Worm (Caenorhabditis elegans) whole organism, young adult: ENCODE measurements around the gene ZK512.7.

Experiments used
- Y79H2A.3 ChIP-seq: fragments of 200-800 bp; sonication (Bioruptor generic); conservative IDR thresholded peaks from 2 replicates; pipeline ENCODE4 v1.3.6; 2022; ENCODE audit warnings: missing genetic modification reagents, missing genetic modification characterization, missing compliant biosample characterization
- attf-3 ChIP-seq: fragments of 200-800 bp; sonication (Bioruptor generic); conservative IDR thresholded peaks from 2 replicates; pipeline ENCODE4 v1.3.6; 2022; ENCODE audit warnings: missing genetic modification reagents, missing genetic modification characterization, missing compliant biosample characterization
- ceh-91 ChIP-seq: fragments of 200-800 bp; sonication (Bioruptor generic); IDR thresholded peaks from 2 replicates; pipeline ENCODE4 v1.3.6; 2022; ENCODE audit warnings: missing genetic modification reagents, missing genetic modification characterization, missing compliant biosample characterization
- efl-1 ChIP-seq: fragments of 150-350 bp; optimal IDR thresholded peaks from 2 replicates; lab custom pipeline; 2014; ENCODE audit warnings: missing biosample characterization, missing genetic modification reagents, missing genetic modification characterization
- lin-54 ChIP-seq: fragments of 200-800 bp; sonication (Bioruptor generic); optimal IDR thresholded peaks from 2 replicates; lab custom pipeline; 2018; ENCODE audit warnings: mild to moderate bottlenecking, missing genetic modification characterization, missing compliant biosample characterization
- mcd-1 ChIP-seq: fragments of 200-800 bp; sonication (Bioruptor generic); IDR thresholded peaks from 2 replicates; pipeline ENCODE4 v1.3.6; 2022; ENCODE audit warnings: missing genetic modification reagents, missing genetic modification characterization, missing compliant biosample characterization

Gene ZK512.7

ce11 chrIII:9089325-9089823, 49.1 kb downstream of the ZK512.7 start, which contains the start of the genes mccc-2 and mrpl-44:
TSS of gene mccc-2 (minus strand) at chrIII:9089375.
TSS of gene mrpl-44 (minus strand) at chrIII:9089375.
- TF ChIP-seq lin-54 (GFP tag; lab: Kevin White, UChicago), result peak; percentile 56
- TF ChIP-seq ceh-91 (GFP tag; lab: Robert Waterston, UW), result no peak
- TF ChIP-seq efl-1, result peak; percentile 52
- TF ChIP-seq mcd-1 (GFP tag; lab: Robert Waterston, UW), result 0 out of 2 replicates have a peak, but pooled peaks have one; percentile 25
- TF ChIP-seq Y79H2A.3 (GFP tag; lab: Robert Waterston, UW), result no peak
- peak; percentile 96 for TF ChIP-seq attf-3
